Fruit fly (Drosophila melanogaster): ENCODE measurements around the gene Npc2e.

DNA sequence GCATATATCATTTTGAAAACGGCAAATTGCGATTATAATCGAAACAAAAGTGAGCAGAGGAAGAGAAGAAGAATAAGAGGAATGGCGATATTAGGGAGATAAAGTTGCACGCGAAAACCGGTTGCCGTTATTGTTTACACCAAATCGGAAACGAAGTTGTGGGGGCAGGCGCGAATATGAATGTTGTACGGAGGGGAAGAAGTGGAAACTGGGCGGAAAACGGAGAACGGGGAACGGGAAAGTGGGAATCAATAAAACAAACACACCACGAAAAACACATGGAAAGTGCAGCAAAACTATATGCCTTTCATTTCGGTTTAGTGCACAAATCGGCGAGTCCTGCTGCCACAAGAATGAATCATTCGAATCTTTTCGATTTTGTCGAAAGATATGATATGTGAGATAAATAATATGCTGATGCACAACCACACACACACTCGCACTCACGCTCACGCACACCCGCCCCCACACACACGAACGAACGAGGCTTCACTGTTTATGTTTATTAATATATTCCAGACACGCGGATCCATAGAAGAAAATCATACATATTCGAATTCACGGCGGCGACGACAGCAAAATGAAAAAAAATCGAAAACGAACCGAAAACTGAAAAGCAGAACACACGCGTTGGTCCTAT lies 11.0 kb upstream of the Npc2e start:
- TF ChIP-seq CG4496 (GFP tag; IDR thresholded peaks at IDR 0.05) (no peak), EcR (GFP tag; optimal IDR thresholded peaks at IDR 0.05) (no peak), CG8159 (tag; optimal IDR thresholded peaks at IDR 0.05) (no peak), CG34367 (tag; optimal IDR thresholded peaks at IDR 0.05) (no peak), CG10348 (GFP tag; IDR thresholded peaks at IDR 0.05) (no peak), gl (tag; optimal IDR thresholded peaks at IDR 0.05) (no peak), CG32121 (GFP tag; IDR thresholded peaks at IDR 0.05) (no peak), CG14655 (GFP tag; optimal IDR thresholded peaks at IDR 0.05) (no peak), rn (GFP tag; IDR thresholded peaks at IDR 0.05) (no peak), CG8301 (tag; optimal IDR thresholded peaks at IDR 0.05) (no peak), Ets98B (GFP tag; IDR thresholded peaks at IDR 0.05) (no peak), Pif1B (GFP tag; optimal IDR thresholded peaks at IDR 0.05) (no peak), CG15710 (tag; optimal IDR thresholded peaks at IDR 0.05) (no peak)
